Fruit fly (Drosophila melanogaster): ENCODE measurements around the gene Mst27D.

The Mst27D gene

DNA sequence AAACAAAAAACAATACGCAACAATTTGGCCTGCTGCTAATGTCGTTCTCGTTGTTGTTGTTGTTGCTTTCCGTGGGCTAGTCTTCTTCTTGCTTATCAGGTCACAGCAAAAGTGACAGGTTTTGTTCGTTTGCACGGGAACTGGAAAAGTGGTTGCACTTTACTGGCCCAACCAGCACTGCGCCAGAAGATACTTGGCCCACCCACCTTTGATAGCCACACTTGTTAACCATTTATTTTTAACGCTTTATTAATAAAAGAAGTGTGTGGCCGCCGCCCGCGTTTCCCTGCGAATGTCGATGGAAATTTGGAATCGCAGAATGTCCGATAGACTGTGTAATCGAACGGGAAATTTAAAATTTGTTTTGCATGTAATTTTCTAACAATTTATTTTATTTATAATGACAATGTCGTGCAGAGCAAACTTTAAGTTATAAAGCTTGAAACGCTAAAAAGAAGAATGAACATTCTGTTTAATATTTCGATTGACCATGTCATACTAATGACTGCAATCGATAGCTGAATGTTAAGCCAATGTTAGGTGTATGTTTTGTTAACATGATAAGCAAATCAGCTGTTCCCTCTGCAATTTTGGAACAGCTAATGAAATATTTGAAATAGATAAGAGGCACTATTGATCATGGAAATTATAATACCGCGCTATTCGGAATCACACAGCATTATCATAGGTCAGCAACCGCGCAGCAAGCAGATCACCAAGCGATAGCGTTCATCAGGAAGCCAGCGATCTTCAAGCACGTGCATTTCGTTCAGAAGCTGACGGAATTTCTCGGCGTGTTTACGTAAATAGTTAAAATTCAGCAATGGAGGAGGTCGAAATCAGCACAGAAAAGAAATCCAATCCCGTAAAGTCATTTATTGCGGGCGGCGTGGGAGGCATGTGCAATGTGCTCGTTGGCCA lies 33.4 kb downstream of the Mst27D start, which contains the start of the genes CG31908 and MME1 (continued):
- TF ChIP-seq cas (GFP tag; IDR thresholded peaks at IDR 0.05) (no peak), Tbp (GFP tag; optimal IDR thresholded peaks at IDR 0.05) (no peak), CG1832 (GFP tag; optimal IDR thresholded peaks at IDR 0.05) (no peak), zf30C (GFP tag; optimal IDR thresholded peaks at IDR 0.05) (no peak), az2 (GFP tag; optimal IDR thresholded peaks at IDR 0.05) (peak; percentile 4), E2f2 (GFP tag; IDR thresholded peaks at IDR 0.05) (peak; percentile 67), Dbx (GFP tag; IDR thresholded peaks at IDR 0.05) (0 out of 3 replicates have a peak, but pooled peaks have one; percentile 38), CG3838 (GFP tag; optimal IDR thresholded peaks at IDR 0.05) (peak; percentile 69), gfzf (GFP tag; optimal IDR thresholded peaks at IDR 0.05) (peak; percentile 12), eve (GFP tag; optimal IDR thresholded peaks at IDR 0.05) (no peak), chinmo (GFP tag; IDR thresholded peaks at IDR 0.05; ENCODE audit: partially characterized antibody) (0 out of 4 replicates have a peak, but pooled peaks have one; percentile 52), CG8281 (tag; optimal IDR thresholded peaks at IDR 0.05) (no peak), aop (GFP tag; IDR thresholded peaks at IDR 0.05) (no peak), peb (GFP tag; IDR thresholded peaks at IDR 0.05) (no peak), Poxn (GFP tag; IDR thresholded peaks at IDR 0.05) (no peak), CG6791 (GFP tag; IDR thresholded peaks at IDR 0.05; ENCODE audit: partially characterized antibody) (peak; percentile 76; the same call in 2 of the 3 replicates), CG31365 (tag; optimal IDR thresholded peaks at IDR 0.05) (no peak), Dref (GFP tag; IDR thresholded peaks at IDR 0.05) (peak; percentile 70), pan (optimal IDR thresholded peaks at IDR 0.05) (no peak), pan (GFP tag; optimal IDR thresholded peaks at IDR 0.05 in 1 of 2, IDR thresholded peaks at IDR 0.05 in 1 of 2) (no peak), org-1 (GFP tag; optimal IDR thresholded peaks at IDR 0.05) (no peak), CHES-1-like (GFP tag; optimal IDR thresholded peaks at IDR 0.05) (peak; percentile 10), mirr (GFP tag; optimal IDR thresholded peaks at IDR 0.05) (no peak), Optix (GFP tag; IDR thresholded peaks at IDR 0.05) (no peak), CG8924 (tag; optimal IDR thresholded peaks at IDR 0.05) (peak; percentile 42), ewg (GFP tag; optimal IDR thresholded peaks at IDR 0.05) (no peak), pho (GFP tag; optimal IDR thresholded peaks at IDR 0.05) (peak; percentile 52), CG4617 (GFP tag; optimal IDR thresholded peaks at IDR 0.05; ENCODE audit: borderline replicate concordance) (peak; percentile 98), CG10267 (tag; optimal IDR thresholded peaks at IDR 0.05) (peak; percentile 41), CG2875 (GFP tag; optimal IDR thresholded peaks at IDR 0.05) (no peak), CG6272 (GFP tag; IDR thresholded peaks at IDR 0.05) (no peak), Jarid2 (GFP tag; optimal IDR thresholded peaks at IDR 0.05) (no peak), lab (GFP tag; optimal IDR thresholded peaks at IDR 0.05) (peak; percentile 20), CG8290 (GFP tag; optimal IDR thresholded peaks at IDR 0.05) (no peak), CG8290 (tag; optimal IDR thresholded peaks at IDR 0.05) (peak in 1 of 2 experiments; percentile 3), CG18011 (GFP tag; optimal IDR thresholded peaks at IDR 0.05) (peak; percentile 3), CG1792 (GFP tag; optimal IDR thresholded peaks at IDR 0.05) (no peak), NK7.1 (GFP tag; optimal IDR thresholded peaks at IDR 0.05) (no peak), CG13624 (GFP tag; optimal IDR thresholded peaks at IDR 0.05) (peak; percentile 35), CG10366 (GFP tag; IDR thresholded peaks at IDR 0.05) (no peak), inv (GFP tag; IDR thresholded peaks at IDR 0.05; ENCODE audit: partially characterized antibody) (peak; percentile 55), HLH4C (GFP tag; IDR thresholded peaks at IDR 0.05; ENCODE audit: partially characterized antibody) (peak; percentile 92), dpn (GFP tag; optimal IDR thresholded peaks at IDR 0.05) (peak; percentile 31 to 41), CG7987 (GFP tag; optimal IDR thresholded peaks at IDR 0.05) (no peak), CTCF (GFP tag; optimal IDR thresholded peaks at IDR 0.05) (no peak), CG30431 (GFP tag; optimal IDR thresholded peaks at IDR 0.05) (no peak), Nf-YA (GFP tag; IDR thresholded peaks at IDR 0.05) (no peak), CG16863 (GFP tag; optimal IDR thresholded peaks at IDR 0.05) (no peak), CG42726 (GFP tag; IDR thresholded peaks at IDR 0.05; ENCODE audit: partially characterized antibody) (0 out of 2 replicates have a peak, but pooled peaks have one; percentile 9), Side (GFP tag; optimal IDR thresholded peaks at IDR 0.05) (peak; percentile 17)

All from whole organism, embryonic.